Fruit fly (Drosophila melanogaster) whole organism, embryonic: ENCODE results near the gene Ifrd1.

Experiments
- Atf6 ChIP-seq: fragments of 200-800 bp; sonication (Bioruptor generic); IDR thresholded peaks from 2 replicates; pipeline ENCODE4 v1.3.6; 2022; ENCODE audit warnings: missing biosample characterization, missing genetic modification characterization
- C15 ChIP-seq: fragments of 200-800 bp; sonication (Bioruptor generic); IDR thresholded peaks from 3 replicates; pipeline ENCODE4 v1.3.6; 2022; ENCODE audit warnings: missing biosample characterization, missing genetic modification characterization
- CG10267 ChIP-seq: fragments of 200-800 bp; sonication (Bioruptor generic); optimal IDR thresholded peaks from 2 replicates; lab custom pipeline; 2018; ENCODE audit warnings: missing biosample characterization, mild to moderate bottlenecking, missing genetic modification characterization, moderate library complexity
- CG10462 ChIP-seq: fragments of 200-800 bp; sonication (Bioruptor generic); optimal IDR thresholded peaks from 2 replicates; lab custom pipeline; 2016; ENCODE audit warnings: missing biosample characterization, missing genetic modification characterization
- CG12769 ChIP-seq: fragments of 200-800 bp; sonication (Bioruptor generic); optimal IDR thresholded peaks from 2 replicates; lab custom pipeline; 2019; ENCODE audit warnings: missing biosample characterization, mild to moderate bottlenecking, missing genetic modification characterization, moderate library complexity
- CG13287 ChIP-seq: fragments of 200-800 bp; sonication (Bioruptor generic); IDR thresholded peaks from 2 replicates; pipeline ENCODE4 v1.3.6; 2022; ENCODE audit warnings: missing biosample characterization, missing genetic modification characterization; ENCODE audit not compliant: partially characterized antibody
- CG14710 ChIP-seq: fragments of 200-800 bp; sonication (Bioruptor generic); optimal IDR thresholded peaks from 3 replicates; lab custom pipeline; 2019; ENCODE audit warnings: missing biosample characterization, mild to moderate bottlenecking, missing genetic modification characterization, moderate library complexity
- CG1647 ChIP-seq: fragments of 200-800 bp; sonication (Bioruptor generic); optimal IDR thresholded peaks from 3 replicates; lab custom pipeline; 2016; ENCODE audit warnings: missing biosample characterization, missing genetic modification characterization
- CG18262 ChIP-seq: fragments of 200-800 bp; optimal IDR thresholded peaks from 3 replicates; lab custom pipeline; 2019; ENCODE audit warnings: missing biosample characterization, mild to moderate bottlenecking, missing genetic modification characterization, moderate library complexity
- CG18599 ChIP-seq: fragments of 200-800 bp; sonication (Bioruptor generic); optimal IDR thresholded peaks from 3 replicates; lab custom pipeline; 2017; ENCODE audit warnings: missing biosample characterization, missing genetic modification characterization, mild to moderate bottlenecking, moderate library complexity, missing genetic modification reagents
- CG2199 ChIP-seq: fragments of 200-800 bp; sonication (Bioruptor generic); IDR thresholded peaks from 3 replicates; pipeline ENCODE4 v1.3.6; 2022; ENCODE audit warnings: missing biosample characterization, missing genetic modification characterization
- CG7357 ChIP-seq: fragments of 200-800 bp; sonication (Bioruptor generic); IDR thresholded peaks from 3 replicates; pipeline ENCODE4 v1.3.6; 2022; ENCODE audit warnings: missing biosample characterization, missing genetic modification characterization
- D19B ChIP-seq: fragments of 200-800 bp; sonication (Bioruptor generic); optimal IDR thresholded peaks from 2 replicates; lab custom pipeline; 2017; ENCODE audit warnings: missing biosample characterization, mild to moderate bottlenecking, missing genetic modification characterization
- Ets65A ChIP-seq: fragments of 200-800 bp; sonication (Bioruptor generic); peaks from one replicate; lab custom pipeline; 2016; ENCODE audit warnings: missing biosample characterization, missing genetic modification characterization
- Ets97D ChIP-seq: fragments of 200-800 bp; sonication (Bioruptor generic); optimal IDR thresholded peaks from 3 replicates; lab custom pipeline; 2016; ENCODE audit warnings: missing biosample characterization, missing genetic modification characterization
- Gsc ChIP-seq: fragments of 200-800 bp; sonication (Bioruptor generic); IDR thresholded peaks from 2 replicates; pipeline ENCODE4 v1.3.6; 2022; ENCODE audit warnings: missing biosample characterization, missing genetic modification characterization
- HmgZ ChIP-seq: fragments of 200-800 bp; sonication (Bioruptor generic); optimal IDR thresholded peaks from 2 replicates; lab custom pipeline; 2018; ENCODE audit warnings: missing biosample characterization, mild to moderate bottlenecking, missing genetic modification characterization
- Hmr ChIP-seq: fragments of 200-800 bp; sonication (Bioruptor generic); optimal IDR thresholded peaks from 3 replicates; lab custom pipeline; 2017; ENCODE audit warnings: mild to moderate bottlenecking, missing biosample characterization, missing genetic modification reagents, missing genetic modification characterization
- MTF-1 ChIP-seq: fragments of 200-800 bp; sonication (Bioruptor generic); optimal IDR thresholded peaks from 2 replicates; lab custom pipeline; 2018; ENCODE audit warnings: missing biosample characterization, mild to moderate bottlenecking, missing genetic modification characterization, borderline replicate concordance
- Neu2 ChIP-seq: fragments of 200-800 bp; sonication (Bioruptor generic); optimal IDR thresholded peaks from 3 replicates; lab custom pipeline; 2016; ENCODE audit warnings: missing biosample characterization, missing genetic modification characterization, borderline replicate concordance
- Nf-YB ChIP-seq: fragments of 200-800 bp; sonication (Bioruptor generic); optimal IDR thresholded peaks from 3 replicates; lab custom pipeline; 2019; ENCODE audit warnings: missing biosample characterization, mild to moderate bottlenecking, missing genetic modification characterization, moderate library complexity
- Nf-YC ChIP-seq: fragments of 200-800 bp; optimal IDR thresholded peaks from 3 replicates; lab custom pipeline; 2019; ENCODE audit warnings: missing biosample characterization, mild to moderate bottlenecking, missing genetic modification characterization, moderate library complexity
- Oaz ChIP-seq: fragments of 200-800 bp; sonication (Bioruptor generic); IDR thresholded peaks from 2 replicates; pipeline ENCODE4 v1.3.6; 2022; ENCODE audit warnings: missing biosample characterization, missing genetic modification characterization
- Scr ChIP-seq: fragments of 200-800 bp; sonication (Bioruptor generic); IDR thresholded peaks from 2 replicates; pipeline ENCODE4 v1.3.6; 2022; ENCODE audit warnings: missing biosample characterization, missing genetic modification characterization; ENCODE audit not compliant: partially characterized antibody
- Vsx1 ChIP-seq: fragments of 200-800 bp; sonication (Bioruptor generic); optimal IDR thresholded peaks from 2 replicates; lab custom pipeline; 2017; ENCODE audit warnings: missing biosample characterization, mild to moderate bottlenecking, missing genetic modification characterization, missing genetic modification reagents
- Xrp1 ChIP-seq: fragments of 200-800 bp; sonication (Bioruptor generic); IDR thresholded peaks from 2 replicates; pipeline ENCODE4 v1.3.6; 2022; ENCODE audit warnings: missing biosample characterization, missing genetic modification characterization
- abd-A ChIP-seq: fragments of 200-800 bp; sonication (Bioruptor generic); optimal IDR thresholded peaks from 3 replicates; lab custom pipeline; 2019; ENCODE audit warnings: missing biosample characterization, mild to moderate bottlenecking, missing genetic modification characterization, moderate library complexity
- al ChIP-seq: fragments of 200-800 bp; sonication (Bioruptor generic); IDR thresholded peaks from 2 replicates; pipeline ENCODE4 v1.3.6; 2022; ENCODE audit warnings: missing biosample characterization, missing genetic modification characterization
- cas ChIP-seq: fragments of 200-800 bp; sonication (Bioruptor generic); IDR thresholded peaks from 2 replicates; pipeline ENCODE4 v1.3.6; 2022; ENCODE audit warnings: missing biosample characterization, missing genetic modification characterization
- chn ChIP-seq: fragments of 200-800 bp; sonication (Bioruptor generic); optimal IDR thresholded peaks from 2 replicates; lab custom pipeline; 2016; ENCODE audit warnings: missing biosample characterization, missing genetic modification characterization
- croc ChIP-seq: fragments of 200-800 bp; sonication (Bioruptor generic); conservative IDR thresholded peaks from 3 replicates; pipeline ENCODE4 v1.3.6; 2022; ENCODE audit warnings: missing biosample characterization, missing genetic modification characterization
- fd96Cb ChIP-seq: fragments of 200-800 bp; sonication (Bioruptor generic); optimal IDR thresholded peaks from 2 replicates; lab custom pipeline; 2018; ENCODE audit warnings: missing biosample characterization, mild to moderate bottlenecking, missing genetic modification characterization, moderate library complexity
- ftz-f1 ChIP-seq: fragments of 200-800 bp; sonication (Bioruptor generic); optimal IDR thresholded peaks from 2 replicates; lab custom pipeline; 2016; ENCODE audit warnings: missing biosample characterization, missing genetic modification characterization
- gsb ChIP-seq: fragments of 200-800 bp; sonication (Bioruptor generic); IDR thresholded peaks from 2 replicates; pipeline ENCODE4 v1.3.6; 2022; ENCODE audit warnings: missing biosample characterization, missing genetic modification characterization
- lbe ChIP-seq: fragments of 200-800 bp; sonication (Bioruptor generic); optimal IDR thresholded peaks from 2 replicates; lab custom pipeline; 2016; ENCODE audit warnings: missing biosample characterization, mild to moderate bottlenecking, missing genetic modification characterization
- lilli ChIP-seq: fragments of 200-800 bp; sonication (Bioruptor generic); optimal IDR thresholded peaks from 3 replicates; lab custom pipeline; 2016; ENCODE audit warnings: missing biosample characterization, missing genetic modification characterization
- mam ChIP-seq: fragments of 200-800 bp; sonication (Bioruptor generic); optimal IDR thresholded peaks from 3 replicates; lab custom pipeline; 2016; ENCODE audit warnings: missing biosample characterization, missing genetic modification characterization
- nau ChIP-seq: fragments of 200-800 bp; sonication (Bioruptor generic); optimal IDR thresholded peaks from 3 replicates; lab custom pipeline; 2017; ENCODE audit warnings: missing biosample characterization, mild to moderate bottlenecking, missing genetic modification characterization, missing genetic modification reagents
- nerfin-2 ChIP-seq: fragments of 200-800 bp; sonication (Bioruptor generic); IDR thresholded peaks from 2 replicates; pipeline ENCODE4 v1.3.6; 2022; ENCODE audit warnings: missing biosample characterization, missing genetic modification characterization; ENCODE audit not compliant: partially characterized antibody
- pan ChIP-seq, 4 experiments: fragments of >200 bp in 3 of 4; fragments of 200-800 bp in 1 of 4; sonication (Bioruptor generic) in 1 of 4; optimal IDR thresholded peaks in 3 of 4; IDR thresholded peaks in 1 of 4; 2 replicates each; pipeline versions ENCODE4 v1.3.6 to Lab custom; 2017 to 2022; ENCODE audit warnings: missing biosample characterization in 2 of 4, missing genetic modification characterization in 2 of 4, mixed read lengths in 1 of 4
- phol ChIP-seq: fragments of 200-800 bp; sonication (Bioruptor generic); optimal IDR thresholded peaks from 3 replicates; lab custom pipeline; 2018; ENCODE audit warnings: missing biosample characterization, mild to moderate bottlenecking, missing genetic modification characterization, moderate library complexity
- repo ChIP-seq: fragments of 200-800 bp; sonication (Bioruptor generic); optimal IDR thresholded peaks from 2 replicates; lab custom pipeline; 2016; ENCODE audit warnings: missing biosample characterization, missing genetic modification characterization
- ro ChIP-seq: fragments of 200-800 bp; sonication (Bioruptor generic); IDR thresholded peaks from 2 replicates; pipeline ENCODE4 v1.3.6; 2022; ENCODE audit warnings: missing biosample characterization, missing genetic modification characterization
- scrt ChIP-seq: fragments of 200-800 bp; sonication (Bioruptor generic); optimal IDR thresholded peaks from 2 replicates; lab custom pipeline; 2018; ENCODE audit warnings: missing biosample characterization, mild to moderate bottlenecking, missing genetic modification characterization, moderate library complexity
- sim ChIP-seq: fragments of 200-800 bp; sonication (Bioruptor generic); IDR thresholded peaks from 2 replicates; pipeline ENCODE4 v1.3.6; 2022; ENCODE audit warnings: missing biosample characterization, missing genetic modification characterization
- trh ChIP-seq: fragments of 200-800 bp; sonication (Bioruptor generic); optimal IDR thresholded peaks from 2 replicates; lab custom pipeline; 2016; ENCODE audit warnings: missing biosample characterization, missing genetic modification characterization
- unpg ChIP-seq: fragments of 200-800 bp; sonication (Bioruptor generic); optimal IDR thresholded peaks from 3 replicates; lab custom pipeline; 2018; ENCODE audit warnings: missing biosample characterization, mild to moderate bottlenecking, missing genetic modification characterization, moderate library complexity
- wdn ChIP-seq: fragments of 200-800 bp; sonication (Bioruptor generic); IDR thresholded peaks from 2 replicates; pipeline ENCODE4 v1.3.6; 2022; ENCODE audit warnings: missing biosample characterization, missing genetic modification characterization
- z ChIP-seq: fragments of 200-800 bp; sonication (Bioruptor generic); IDR thresholded peaks from 3 replicates; pipeline ENCODE4 v1.3.6; 2022; ENCODE audit warnings: missing biosample characterization, missing genetic modification characterization

Ifrd1 gene

dm6 chr2L:2872309-2872932 is 1.9 kb downstream of the Ifrd1 start (continued):
- no peak for TF ChIP-seq CG14710 (tag; lab: Kevin White, UChicago)
- no peak for TF ChIP-seq ro (GFP tag; lab: Robert Waterston, UW)
- TF ChIP-seq al (GFP tag; lab: Robert Waterston, UW), result no peak
- TF ChIP-seq lilli (GFP tag; lab: Kevin White, UChicago), result peak; percentile 56
- peak; percentile 72 for TF ChIP-seq Atf6
- no peak for TF ChIP-seq sim
- peak; percentile 33; the same call in 1 of the 3 replicates for TF ChIP-seq CG7357 (GFP tag; lab: Robert Waterston, UW)
- peak; percentile 12 for TF ChIP-seq unpg (GFP tag; lab: Kevin White, UChicago)
- peak; percentile 5 for TF ChIP-seq CG10267
- TF ChIP-seq lbe, result no peak
- no peak for TF ChIP-seq repo (GFP tag; lab: Kevin White, UChicago)
- peak; percentile 19 for TF ChIP-seq phol
- TF ChIP-seq chn (GFP tag; lab: Kevin White, UChicago), result no peak
- TF ChIP-seq Neu2 (GFP tag; lab: Kevin White, UChicago), result no peak
- TF ChIP-seq D19B (GFP tag; lab: Kevin White, UChicago), result peak; percentile 96
- TF ChIP-seq C15 (GFP tag; lab: Robert Waterston, UW), result no peak
- no peak for TF ChIP-seq Ets65A
- TF ChIP-seq Xrp1 (GFP tag; lab: Robert Waterston, UW), result peak; percentile 49; the same call in 1 of the 2 replicates
- no peak for TF ChIP-seq Gsc (GFP tag; lab: Robert Waterston, UW)
- TF ChIP-seq scrt (GFP tag; lab: Kevin White, UChicago), result no peak
- TF ChIP-seq Oaz (GFP tag; lab: Robert Waterston, UW), result 0 out of 2 replicates have a peak, but pooled peaks have one; percentile 17
- TF ChIP-seq wdn (GFP tag; lab: Robert Waterston, UW), result no peak
- TF ChIP-seq CG18262 (tag; lab: Kevin White, UChicago), result peak; percentile 17
- no peak for TF ChIP-seq CG2199 (GFP tag; lab: Robert Waterston, UW)
- no peak for TF ChIP-seq abd-A (tag; lab: Kevin White, UChicago)
- peak; percentile 30 for TF ChIP-seq nau (GFP tag; lab: Kevin White, UChicago)
- no peak for TF ChIP-seq HmgZ (tag; lab: Kevin White, UChicago)
- no peak for TF ChIP-seq Scr (GFP tag; lab: Robert Waterston, UW)
- TF ChIP-seq CG12769 (tag; lab: Kevin White, UChicago), result peak; percentile 61
- TF ChIP-seq mam (GFP tag; lab: Kevin White, UChicago), result no peak
- TF ChIP-seq z (GFP tag; lab: Robert Waterston, UW), result no peak
- peak; percentile 11 for TF ChIP-seq Nf-YB
- no peak for TF ChIP-seq CG10462 (GFP tag; lab: Kevin White, UChicago)
- peak; percentile 17 for TF ChIP-seq fd96Cb (tag; lab: Kevin White, UChicago)
- peak; percentile 33 for TF ChIP-seq Nf-YC
- TF ChIP-seq nerfin-2 (GFP tag; lab: Robert Waterston, UW), result no peak
- no peak for TF ChIP-seq CG1647 (GFP tag; lab: Kevin White, UChicago)
- TF ChIP-seq gsb (GFP tag; lab: Robert Waterston, UW), result 0 out of 2 replicates have a peak, but pooled peaks have one; percentile 13
- TF ChIP-seq cas (GFP tag; lab: Robert Waterston, UW), result no peak
- TF ChIP-seq trh (GFP tag; lab: Kevin White, UChicago), result no peak
- no peak for TF ChIP-seq MTF-1 (GFP tag; lab: Kevin White, UChicago)
- TF ChIP-seq pan (optimal IDR thresholded peaks at IDR 0.05; lab: Kevin White, UChicago), result no peak
- TF ChIP-seq pan (GFP tag; optimal IDR thresholded peaks at IDR 0.05 in 1 of 2, IDR thresholded peaks at IDR 0.05 in 1 of 2), result peak in 1 of 2 experiments; percentile 63
- TF ChIP-seq CG18599 (GFP tag; lab: Kevin White, UChicago), result peak; percentile 78
- 0 out of 2 replicates have a peak, but pooled peaks have one; percentile 12 for TF ChIP-seq CG13287 (GFP tag; lab: Robert Waterston, UW)
- no peak for TF ChIP-seq croc
- TF ChIP-seq Hmr (GFP tag; lab: Kevin White, UChicago), result peak; percentile 67
- no peak for TF ChIP-seq Vsx1 (GFP tag; lab: Kevin White, UChicago)
- no peak for TF ChIP-seq Ets97D (GFP tag; lab: Kevin White, UChicago)
- TF ChIP-seq ftz-f1 (GFP tag; lab: Kevin White, UChicago), result peak; percentile 9
